Fruit fly (Drosophila melanogaster) whole organism, wandering third instar larva: ENCODE data around the gene ind.

Source experiments
- OdsH ChIP-seq: fragments of 200-800 bp; sonication (Bioruptor generic); optimal IDR thresholded peaks from 2 replicates; lab custom pipeline; 2016; ENCODE audit warnings: missing biosample characterization, mild to moderate bottlenecking, missing genetic modification characterization
- sv ChIP-seq: fragments of 200-800 bp; sonication (Bioruptor generic); optimal IDR thresholded peaks from 3 replicates; lab custom pipeline; 2016; ENCODE audit warnings: missing biosample characterization, missing genetic modification characterization

DNA sequence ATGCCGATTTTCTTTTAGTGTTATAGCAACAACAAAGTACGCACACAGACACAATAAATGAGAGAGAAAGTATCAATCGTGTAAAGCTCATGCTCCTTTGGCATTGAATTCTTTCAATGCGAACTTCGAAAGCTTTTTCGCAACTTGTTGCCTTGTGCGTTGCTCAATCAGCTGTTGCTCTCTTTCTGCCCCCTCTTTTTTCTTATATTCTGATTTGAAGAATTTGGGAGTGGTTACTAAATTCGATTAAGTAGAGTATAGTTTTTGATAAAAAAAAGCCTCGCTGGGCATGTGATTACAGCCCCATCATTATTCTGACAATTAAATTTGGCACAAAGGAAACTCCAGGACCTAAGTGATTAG lies 9.0 kb downstream of the ind start:
- TF ChIP-seq OdsH (no peak), sv (GFP tag; lab: Kevin White, UChicago) (no peak)
